Fruit fly (Drosophila melanogaster): ENCODE measurements around the gene Atg4a.

Gene Atg4a

DNA sequence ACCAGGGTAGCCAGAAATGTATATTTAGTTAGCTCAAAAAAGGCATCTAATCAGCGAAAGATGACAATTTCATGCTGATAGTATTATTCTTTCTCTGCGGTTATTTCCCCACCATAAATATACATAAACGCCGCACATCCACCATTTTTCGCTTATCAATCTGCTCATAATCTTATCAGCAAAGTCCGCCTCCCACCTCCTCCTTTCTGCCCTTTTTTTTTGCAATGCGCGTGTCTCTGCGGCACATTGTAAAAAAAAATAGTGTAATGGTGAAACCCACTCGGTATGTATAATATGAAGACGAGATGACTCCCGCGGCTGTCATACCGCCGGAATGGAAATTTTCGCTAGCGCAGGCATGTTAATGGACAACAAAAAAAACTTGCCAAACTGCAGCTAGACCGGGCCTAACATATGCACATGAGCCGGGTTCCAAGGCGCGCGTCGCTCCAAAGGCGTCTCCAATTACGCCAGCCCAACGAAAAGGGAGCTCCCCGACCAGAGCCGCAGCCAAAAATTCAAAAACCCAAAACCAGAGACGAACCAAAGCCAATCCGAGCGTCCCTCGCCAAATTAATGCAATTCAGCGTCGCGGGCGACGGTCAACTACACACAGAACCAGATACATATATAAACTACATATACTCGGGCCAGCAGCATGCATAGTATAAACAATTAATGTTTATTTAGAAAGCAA, 39.6 kb downstream of the Atg4a start (continued):
- no peak for TF ChIP-seq CG30431 (GFP tag; optimal IDR thresholded peaks at IDR 0.05)
- TF ChIP-seq Med (GFP tag), result peak; percentile 59
- TF ChIP-seq CG15479 (GFP tag; optimal IDR thresholded peaks at IDR 0.05), result peak; percentile 15
- no peak for TF ChIP-seq tio (GFP tag; optimal IDR thresholded peaks at IDR 0.05)
- no peak for TF ChIP-seq CG3847 (GFP tag; IDR thresholded peaks at IDR 0.05)
- TF ChIP-seq crol (GFP tag; IDR thresholded peaks at IDR 0.05), result peak; percentile 23; the same call in 1 of the 2 replicates
- TF ChIP-seq Hey (tag; optimal IDR thresholded peaks at IDR 0.05), result peak; percentile 60
- 0 out of 2 replicates have a peak, but pooled peaks have one; percentile 9 for TF ChIP-seq rib (GFP tag; IDR thresholded peaks at IDR 0.05)
- no peak for TF ChIP-seq CG11398 (GFP tag; optimal IDR thresholded peaks at IDR 0.05)
- TF ChIP-seq grn (GFP tag; optimal IDR thresholded peaks at IDR 0.05), result peak; percentile 42
- TF ChIP-seq CG6175 (GFP tag; IDR thresholded peaks at IDR 0.05), result no peak
- TF ChIP-seq CG34376 (GFP tag; optimal IDR thresholded peaks at IDR 0.05), result peak; percentile 23
- TF ChIP-seq sr (GFP tag; IDR thresholded peaks at IDR 0.05), result no peak
- peak; percentile 51 for TF ChIP-seq exex (tag; optimal IDR thresholded peaks at IDR 0.05)
- TF ChIP-seq BEAF-32 (GFP tag; optimal IDR thresholded peaks at IDR 0.05), result no peak
- no peak for TF ChIP-seq lov (optimal IDR thresholded peaks at IDR 0.05)
- TF ChIP-seq lov (GFP tag; IDR thresholded peaks at IDR 0.05), result no peak
- TF ChIP-seq CG12659 (GFP tag; optimal IDR thresholded peaks at IDR 0.05), result no peak
- no peak for TF ChIP-seq CG2889 (GFP tag; IDR thresholded peaks at IDR 0.05)
- TF ChIP-seq cato (GFP tag; optimal IDR thresholded peaks at IDR 0.05; ENCODE audit: borderline replicate concordance), result no peak
- no peak for TF ChIP-seq CG13624 (GFP tag; optimal IDR thresholded peaks at IDR 0.05)
- no peak for TF ChIP-seq disco-r (GFP tag; optimal IDR thresholded peaks at IDR 0.05)
- TF ChIP-seq Drgx (GFP tag; IDR thresholded peaks at IDR 0.05), result 0 out of 2 replicates have a peak, but pooled peaks have one; percentile 21
- TF ChIP-seq NfI (GFP tag; optimal IDR thresholded peaks at IDR 0.05), result no peak

DNA sequence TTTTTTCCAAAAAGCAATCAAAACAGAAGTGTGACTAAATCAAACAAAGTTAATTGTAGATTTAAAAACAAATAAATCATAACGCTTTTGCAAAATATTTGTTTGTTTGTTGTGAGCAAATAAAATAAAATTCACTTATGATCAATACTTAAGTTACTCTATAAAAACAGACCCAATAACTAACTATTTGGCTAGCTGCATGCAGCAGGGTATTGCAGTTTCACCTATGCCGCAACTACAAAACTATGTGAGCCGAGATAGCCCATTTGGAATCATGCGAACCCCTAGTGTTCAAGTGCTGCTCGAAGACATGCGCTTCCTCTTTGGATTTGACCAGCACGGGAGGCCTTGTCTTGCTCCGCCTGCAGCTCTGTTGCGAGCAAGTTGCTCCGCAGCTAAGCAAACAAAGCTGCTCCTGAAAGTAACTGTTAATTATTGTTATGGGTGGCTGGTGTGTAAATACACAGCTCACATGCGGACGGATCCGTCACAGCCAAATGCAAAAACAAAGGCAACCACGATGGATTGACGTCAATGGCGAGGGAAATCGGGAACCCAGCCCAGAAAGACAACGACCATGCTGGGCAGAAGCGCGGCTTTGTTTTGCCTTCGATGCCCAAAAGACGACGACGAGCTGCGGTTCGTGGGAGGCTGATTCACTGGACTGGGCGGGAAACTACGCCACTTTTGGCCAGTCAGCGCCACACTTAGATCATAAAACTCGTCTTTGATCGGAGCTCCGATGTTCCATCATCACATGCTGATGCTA, 41.4 kb downstream of the Atg4a start:
- TF ChIP-seq CG33213 (GFP tag; optimal IDR thresholded peaks at IDR 0.05) (no peak), CG11093 (GFP tag; IDR thresholded peaks at IDR 0.05) (no peak), CG16863 (GFP tag; optimal IDR thresholded peaks at IDR 0.05) (peak; percentile 0), Sin3A (optimal IDR thresholded peaks at IDR 0.05) (no peak), Mad (GFP tag; optimal IDR thresholded peaks at IDR 0.05) (no peak), Mes4 (GFP tag; optimal IDR thresholded peaks at IDR 0.05) (no peak), cg (GFP tag; optimal IDR thresholded peaks at IDR 0.05) (no peak), CG31365 (tag; optimal IDR thresholded peaks at IDR 0.05) (no peak), insv (GFP tag; optimal IDR thresholded peaks at IDR 0.05) (no peak), org-1 (GFP tag; optimal IDR thresholded peaks at IDR 0.05) (no peak), br (optimal IDR thresholded peaks at IDR 0.05) (no peak), kni (GFP tag; optimal IDR thresholded peaks at IDR 0.05) (no peak), scrt (GFP tag; optimal IDR thresholded peaks at IDR 0.05) (no peak), btn (GFP tag; optimal IDR thresholded peaks at IDR 0.05) (no peak), dpn (GFP tag; optimal IDR thresholded peaks at IDR 0.05) (no peak), tin (GFP tag; optimal IDR thresholded peaks at IDR 0.05) (no peak), CG4820 (GFP tag; optimal IDR thresholded peaks at IDR 0.05) (no peak), stc (GFP tag; IDR thresholded peaks at IDR 0.05) (no peak), CG3163 (GFP tag; optimal IDR thresholded peaks at IDR 0.05) (no peak), Drgx (GFP tag; IDR thresholded peaks at IDR 0.05) (no peak), tap (tag; optimal IDR thresholded peaks at IDR 0.05) (no peak), CG31388 (GFP tag; optimal IDR thresholded peaks at IDR 0.05) (no peak), CG8089 (GFP tag; optimal IDR thresholded peaks at IDR 0.05) (no peak), nmo (GFP tag; optimal IDR thresholded peaks at IDR 0.05) (no peak), chinmo (GFP tag; IDR thresholded peaks at IDR 0.05; ENCODE audit: partially characterized antibody) (peak; percentile 87; the same call in 2 of the 4 replicates), pnt (GFP tag; optimal IDR thresholded peaks at IDR 0.05) (no peak), cas (GFP tag; IDR thresholded peaks at IDR 0.05) (no peak), CG13123 (GFP tag; optimal IDR thresholded peaks at IDR 0.05) (no peak)

All from whole organism, embryonic.